Fruit fly (Drosophila melanogaster) whole organism, prepupa: ENCODE measurements around the gene sbr.

ENCODE experiments used
- Blimp-1 ChIP-seq: fragments of 200-800 bp; sonication (Bioruptor generic); optimal IDR thresholded peaks from 3 replicates; lab custom pipeline; 2017; ENCODE audit warnings: missing biosample characterization, missing genetic modification characterization, mild to moderate bottlenecking, moderate library complexity, missing genetic modification reagents
- CG10669 ChIP-seq: fragments of 200-800 bp; sonication (Bioruptor generic); optimal IDR thresholded peaks from 3 replicates; lab custom pipeline; 2018; ENCODE audit warnings: missing biosample characterization, mild to moderate bottlenecking, missing genetic modification characterization, moderate library complexity
- CG11762 ChIP-seq: fragments of 200-800 bp; sonication (Bioruptor generic); optimal IDR thresholded peaks from 3 replicates; lab custom pipeline; 2016; ENCODE audit warnings: missing biosample characterization, missing genetic modification characterization; ENCODE audit not compliant: insufficient read depth
- CG31627 ChIP-seq: fragments of 200-800 bp; sonication (Bioruptor generic); optimal IDR thresholded peaks from 3 replicates; lab custom pipeline; 2016; ENCODE audit warnings: missing biosample characterization, missing genetic modification characterization
- CG32006 ChIP-seq: fragments of 200-800 bp; sonication (Bioruptor generic); optimal IDR thresholded peaks from 3 replicates; lab custom pipeline; 2017; ENCODE audit warnings: missing biosample characterization, mild to moderate bottlenecking, missing genetic modification characterization
- CG34406 ChIP-seq: fragments of 200-800 bp; sonication (Bioruptor generic); optimal IDR thresholded peaks from 3 replicates; lab custom pipeline; 2016; ENCODE audit warnings: missing biosample characterization, missing genetic modification characterization
- CG3919 ChIP-seq: fragments of 200-800 bp; sonication (Bioruptor generic); optimal IDR thresholded peaks from 3 replicates; lab custom pipeline; 2016; ENCODE audit warnings: missing biosample characterization, missing genetic modification characterization
- CG6163 ChIP-seq: fragments of 200-800 bp; sonication (Bioruptor generic); IDR thresholded peaks from 3 replicates; pipeline ENCODE4 v1.3.6; 2022; ENCODE audit warnings: missing biosample characterization, missing genetic modification characterization
- CG6276 ChIP-seq: fragments of 200-800 bp; sonication (Bioruptor generic); optimal IDR thresholded peaks from 2 replicates; lab custom pipeline; 2017; ENCODE audit warnings: missing biosample characterization, mild to moderate bottlenecking, missing genetic modification characterization
- CG6792 ChIP-seq: fragments of 200-800 bp; sonication (Bioruptor generic); optimal IDR thresholded peaks from 3 replicates; lab custom pipeline; 2016; ENCODE audit warnings: missing biosample characterization, missing genetic modification characterization
- CG6808 ChIP-seq: fragments of 200-800 bp; sonication (Bioruptor generic); optimal IDR thresholded peaks from 3 replicates; lab custom pipeline; 2017; ENCODE audit warnings: missing biosample characterization, missing genetic modification characterization, mild to moderate bottlenecking, moderate library complexity, missing genetic modification reagents
- CG6854 ChIP-seq: fragments of 200-800 bp; sonication (Bioruptor generic); optimal IDR thresholded peaks from 2 replicates; lab custom pipeline; 2017; ENCODE audit warnings: missing biosample characterization, mild to moderate bottlenecking, missing genetic modification characterization
- CG8119 ChIP-seq: fragments of 200-800 bp; sonication (Bioruptor generic); IDR thresholded peaks from 3 replicates; pipeline ENCODE4 v1.3.6; 2022; ENCODE audit warnings: missing biosample characterization, missing genetic modification characterization
- CG9139 ChIP-seq: fragments of 200-800 bp; sonication (Bioruptor generic); optimal IDR thresholded peaks from 3 replicates; lab custom pipeline; 2017; ENCODE audit warnings: missing biosample characterization, mild to moderate bottlenecking, missing genetic modification characterization
- Eip78C ChIP-seq: fragments of 200-800 bp; sonication (Bioruptor generic); peaks from one replicate; lab custom pipeline; 2016; ENCODE audit warnings: missing biosample characterization, missing genetic modification characterization
- Eip93F ChIP-seq: fragments of 200-800 bp; sonication (Bioruptor generic); optimal IDR thresholded peaks from 2 replicates; lab custom pipeline; 2016; ENCODE audit warnings: missing biosample characterization, mild to moderate bottlenecking, missing genetic modification characterization
- Ets21C ChIP-seq: fragments of 200-800 bp; sonication (Bioruptor generic); optimal IDR thresholded peaks from 3 replicates; lab custom pipeline; 2016; ENCODE audit warnings: missing biosample characterization, missing genetic modification characterization
- Ets96B ChIP-seq: fragments of 200-800 bp; optimal IDR thresholded peaks from 2 replicates; lab custom pipeline; 2019; ENCODE audit warnings: missing biosample characterization, mild to moderate bottlenecking, missing genetic modification characterization, moderate library complexity
- Gug ChIP-seq: fragments of 200-800 bp; sonication (Bioruptor generic); IDR thresholded peaks from 2 replicates; pipeline ENCODE4 v1.3.6; 2022; ENCODE audit warnings: missing biosample characterization, missing genetic modification characterization
- Hr38 ChIP-seq: sonication (Bioruptor generic); optimal IDR thresholded peaks from 2 replicates; lab custom pipeline; 2016; ENCODE audit warnings: missing biosample characterization, missing genetic modification characterization
- Hr39 ChIP-seq: fragments of 200-800 bp; sonication (Bioruptor generic); optimal IDR thresholded peaks from 2 replicates; lab custom pipeline; 2016; ENCODE audit warnings: missing biosample characterization, missing genetic modification characterization
- Met ChIP-seq: fragments of 200-800 bp; sonication (Bioruptor generic); optimal IDR thresholded peaks from 3 replicates; lab custom pipeline; 2016; ENCODE audit warnings: missing biosample characterization, missing genetic modification characterization
- Smox ChIP-seq: fragments of 200-800 bp; sonication (Bioruptor generic); optimal IDR thresholded peaks from 3 replicates; lab custom pipeline; 2016; ENCODE audit warnings: missing biosample characterization, missing genetic modification characterization
- Sox102F ChIP-seq: fragments of 200-800 bp; sonication (Bioruptor generic); optimal IDR thresholded peaks from 2 replicates; lab custom pipeline; 2016; ENCODE audit warnings: missing biosample characterization, mild to moderate bottlenecking, missing genetic modification characterization
- Sox14 ChIP-seq: fragments of 200-800 bp; sonication (Bioruptor generic); optimal IDR thresholded peaks from 3 replicates; lab custom pipeline; 2016; ENCODE audit warnings: missing biosample characterization, missing genetic modification characterization
- Sox15 ChIP-seq: fragments of 200-800 bp; sonication (Bioruptor generic); optimal IDR thresholded peaks from 3 replicates; lab custom pipeline; 2016; ENCODE audit warnings: missing biosample characterization, missing genetic modification characterization
- cyc ChIP-seq: fragments of 200-800 bp; sonication (Bioruptor generic); optimal IDR thresholded peaks from 3 replicates; lab custom pipeline; 2016; ENCODE audit warnings: missing biosample characterization, missing genetic modification characterization
- dac ChIP-seq: fragments of 200-800 bp; sonication (Bioruptor generic); optimal IDR thresholded peaks from 2 replicates; lab custom pipeline; 2017; ENCODE audit warnings: missing biosample characterization, mild to moderate bottlenecking, missing genetic modification characterization
- eg ChIP-seq: fragments of 200-800 bp; sonication (Bioruptor generic); IDR thresholded peaks from 3 replicates; pipeline ENCODE4 v1.3.6; 2022; ENCODE audit warnings: missing biosample characterization, missing genetic modification characterization
- esn ChIP-seq: fragments of 200-800 bp; sonication (Bioruptor generic); optimal IDR thresholded peaks from 2 replicates; lab custom pipeline; 2016; ENCODE audit warnings: missing biosample characterization, mild to moderate bottlenecking, missing genetic modification characterization, moderate library complexity
- fd59A ChIP-seq: fragments of 200-800 bp; sonication (Bioruptor generic); optimal IDR thresholded peaks from 2 replicates; lab custom pipeline; 2017; ENCODE audit warnings: missing biosample characterization, mild to moderate bottlenecking, missing genetic modification characterization, missing genetic modification reagents
- fd85E ChIP-seq: fragments of 200-800 bp; sonication (Bioruptor generic); optimal IDR thresholded peaks from 3 replicates; lab custom pipeline; 2016; ENCODE audit warnings: missing biosample characterization, missing genetic modification characterization
- fkh ChIP-seq: fragments of 200-800 bp; sonication (Bioruptor generic); optimal IDR thresholded peaks from 3 replicates; lab custom pipeline; 2017; ENCODE audit warnings: missing biosample characterization, mild to moderate bottlenecking, missing genetic modification characterization, moderate library complexity
- pdm3 ChIP-seq: fragments of 200-800 bp; sonication (Bioruptor generic); optimal IDR thresholded peaks from 3 replicates; lab custom pipeline; 2016; ENCODE audit warnings: missing biosample characterization, missing genetic modification characterization
- spab ChIP-seq: fragments of 200-800 bp; sonication (Bioruptor generic); optimal IDR thresholded peaks from 2 replicates; lab custom pipeline; 2017; ENCODE audit warnings: missing biosample characterization, mild to moderate bottlenecking, missing genetic modification characterization, missing genetic modification reagents
- ss ChIP-seq, 2 experiments: fragments of 200-800 bp; sonication (Bioruptor generic); optimal IDR thresholded peaks; 2 replicates in 1 of 2; 3 replicates in 1 of 2; lab custom pipeline; 2017 to 2018; ENCODE audit warnings: mild to moderate bottlenecking in 2 of 2, missing biosample characterization in 2 of 2, missing genetic modification characterization in 2 of 2, moderate library complexity in 1 of 2
- svp ChIP-seq: fragments of 200-800 bp; sonication (Bioruptor generic); peaks from one replicate; lab custom pipeline; 2016; ENCODE audit warnings: missing biosample characterization, missing genetic modification characterization
- topi ChIP-seq: fragments of 200-800 bp; sonication (Bioruptor generic); optimal IDR thresholded peaks from 3 replicates; lab custom pipeline; 2016; ENCODE audit warnings: missing biosample characterization, missing genetic modification characterization
- vri ChIP-seq: fragments of 200-800 bp; sonication (Bioruptor generic); optimal IDR thresholded peaks from 3 replicates; lab custom pipeline; 2016; ENCODE audit warnings: missing biosample characterization, mild to moderate bottlenecking, missing genetic modification characterization

sbr gene

dm6 chrX:10891150-10891549, 44.3 kb upstream of the sbr start, which contains the start of gene Ork1:
TSS of gene Ork1 (minus strand) at chrX:10891250.
- TF ChIP-seq pdm3 (GFP tag; lab: Kevin White, UChicago) (no peak), CG34406 (GFP tag; lab: Kevin White, UChicago) (no peak), Gug (no peak), Smox (GFP tag; lab: Kevin White, UChicago) (no peak), CG11762 (GFP tag; lab: Kevin White, UChicago) (no peak), dac (GFP tag; lab: Kevin White, UChicago) (no peak), vri (GFP tag; lab: Kevin White, UChicago) (no peak)

dm6 chrX:10889955-10890617, 43.2 kb upstream of the sbr start:
- TF ChIP-seq Sox15 (GFP tag; lab: Kevin White, UChicago): no peak
- peak; percentile 14 for TF ChIP-seq esn
- no peak for TF ChIP-seq spab (GFP tag; lab: Kevin White, UChicago)
- no peak for TF ChIP-seq fd59A (GFP tag; lab: Kevin White, UChicago)
- peak; percentile 97 for TF ChIP-seq svp
- TF ChIP-seq vri (GFP tag; lab: Kevin White, UChicago): peak; percentile 3
- no peak for TF ChIP-seq CG6276 (GFP tag; lab: Kevin White, UChicago)
- no peak for TF ChIP-seq CG11762 (GFP tag; lab: Kevin White, UChicago)
- no peak for TF ChIP-seq CG32006 (GFP tag; lab: Kevin White, UChicago)
- no peak for TF ChIP-seq Ets96B (tag; lab: Kevin White, UChicago)
- TF ChIP-seq CG34406 (GFP tag; lab: Kevin White, UChicago): no peak
- TF ChIP-seq fd85E: no peak
- no peak for TF ChIP-seq fkh (GFP tag; lab: Kevin White, UChicago)
- peak; percentile 8 for TF ChIP-seq Met (GFP tag; lab: Kevin White, UChicago)
- TF ChIP-seq Eip93F (GFP tag; lab: Kevin White, UChicago): no peak
- TF ChIP-seq eg: no peak
- no peak for TF ChIP-seq CG10669 (GFP tag; lab: Kevin White, UChicago)
- TF ChIP-seq CG8119 (GFP tag; lab: Robert Waterston, UW): no peak
- TF ChIP-seq dac (GFP tag; lab: Kevin White, UChicago): no peak
- peak; percentile 60 for TF ChIP-seq Eip78C
- TF ChIP-seq Hr38 (GFP tag; lab: Kevin White, UChicago): no peak
- TF ChIP-seq topi (GFP tag; lab: Kevin White, UChicago): peak; percentile 12
- no peak for TF ChIP-seq CG3919 (GFP tag; lab: Kevin White, UChicago)
- no peak for TF ChIP-seq Ets21C (GFP tag; lab: Kevin White, UChicago)

- TF ChIP-seq CG11762 (GFP tag; lab: Kevin White, UChicago) (no peak), Eip78C (peak; percentile 1)
Measured at dm6 chrX:10887643-10888042, 40.8 kb upstream of the sbr start.

- TF ChIP-seq Met (GFP tag; lab: Kevin White, UChicago) (no peak), CG6163 (0 out of 3 replicates have a peak, but pooled peaks have one; percentile 11), fkh (GFP tag; lab: Kevin White, UChicago) (no peak), svp (peak; percentile 72), esn (no peak), Eip78C (peak; percentile 49), CG32006 (GFP tag; lab: Kevin White, UChicago) (peak; percentile 17), spab (GFP tag; lab: Kevin White, UChicago) (no peak)
Measured at dm6 chrX:10886418-10886817, 39.5 kb upstream of the sbr start.

- TF ChIP-seq svp: peak; percentile 92
- TF ChIP-seq fd59A (GFP tag; lab: Kevin White, UChicago): no peak
Measured at dm6 chrX:10883740-10884139, 36.8 kb upstream of the sbr start.

- TF ChIP-seq Blimp-1 (GFP tag; lab: Kevin White, UChicago) (no peak), Sox102F (GFP tag; lab: Kevin White, UChicago) (peak; percentile 24), Sox14 (GFP tag; lab: Kevin White, UChicago) (no peak), CG9139 (GFP tag; lab: Kevin White, UChicago) (no peak), CG6792 (peak; percentile 1), Eip78C (peak; percentile 51), CG6163 (no peak), vri (GFP tag; lab: Kevin White, UChicago) (no peak), CG6854 (GFP tag; lab: Kevin White, UChicago) (no peak), Ets21C (GFP tag; lab: Kevin White, UChicago) (no peak), CG31627 (GFP tag; lab: Kevin White, UChicago) (peak; percentile 17), fkh (GFP tag; lab: Kevin White, UChicago) (no peak), CG6808 (no peak), ss (GFP tag; optimal IDR thresholded peaks at IDR 0.05; lab: Kevin White, UChicago) (no peak), cyc (GFP tag; lab: Kevin White, UChicago) (peak; percentile 16), fd85E (no peak), Hr39 (GFP tag; lab: Kevin White, UChicago) (peak; percentile 26)
Measured at dm6 chrX:10882786-10883185, 35.9 kb upstream of the sbr start.
